Worm (Caenorhabditis elegans): ENCODE data around the gene C03B1.10.

ce11 chrX:6353763-6354162, 3.9 kb downstream of the C03B1.10 start:
- no peak for TF ChIP-seq sea-1 (GFP tag; conservative IDR thresholded peaks at IDR 0.05)
- TF ChIP-seq ets-7 (tag; optimal IDR thresholded peaks at IDR 0.05), result no peak
- TF ChIP-seq hnd-1 (tag; optimal IDR thresholded peaks at IDR 0.05), result no peak
- no peak for TF ChIP-seq flt-1 (GFP tag; IDR thresholded peaks at IDR 0.05)
- no peak for TF ChIP-seq ama-1 (optimal IDR thresholded peaks at IDR 0.05)
- TF ChIP-seq tra-4 (tag; optimal IDR thresholded peaks at IDR 0.05), result no peak
- no peak for TF ChIP-seq tbx-11 (GFP tag; IDR thresholded peaks at IDR 0.05)
- no peak for TF ChIP-seq hmbx-1 (tag; optimal IDR thresholded peaks at IDR 0.05)
- no peak for TF ChIP-seq F13C5.2 (tag; optimal IDR thresholded peaks at IDR 0.05)
- TF ChIP-seq hmg-4 (GFP tag; optimal IDR thresholded peaks at IDR 0.05), result no peak

Measured in whole organism, early embryonic.